Fruit fly (Drosophila melanogaster): ENCODE data around the gene CG14570.

The CG14570 gene

dm6 chr3L:21730354-21730753, at the start of gene CG14570:
Gene CG14570, minus strand, starts transcription at chr3L:21730454.
- TF ChIP-seq Hr96 (GFP tag; optimal IDR thresholded peaks at IDR 0.05) = no peak

dm6 chr3L:21773855-21774254, 43.6 kb upstream of the CG14570 start:
- TF ChIP-seq kay (GFP tag; ENCODE audit: borderline replicate concordance) = peak; percentile 32
- no peak for TF ChIP-seq CG7045 (GFP tag; optimal IDR thresholded peaks at IDR 0.05)

dm6 chr3L:21770328-21770727, 40.1 kb upstream of the CG14570 start, which contains the start of gene Syn1:
Gene Syn1, minus strand, starts transcription at chr3L:21770534.
- TF ChIP-seq ovo (GFP tag; optimal IDR thresholded peaks at IDR 0.05) (no peak), toe (GFP tag; optimal IDR thresholded peaks at IDR 0.05) (no peak), CG1620 (GFP tag; optimal IDR thresholded peaks at IDR 0.05) (no peak), cnc (optimal IDR thresholded peaks at IDR 0.05) (no peak), Crg-1 (GFP tag; optimal IDR thresholded peaks at IDR 0.05) (no peak), CG7101 (tag; optimal IDR thresholded peaks at IDR 0.05) (no peak), CG11617 (GFP tag; optimal IDR thresholded peaks at IDR 0.05) (no peak), kay (GFP tag; ENCODE audit: borderline replicate concordance) (peak; percentile 23)

- TF ChIP-seq CG5204 (GFP tag; optimal IDR thresholded peaks at IDR 0.05) (no peak), CG14711 (tag; optimal IDR thresholded peaks at IDR 0.05) (no peak), CG1620 (GFP tag; optimal IDR thresholded peaks at IDR 0.05) (no peak), Clk (GFP tag; optimal IDR thresholded peaks at IDR 0.05) (no peak), bab1 (GFP tag; optimal IDR thresholded peaks at IDR 0.05) (no peak), CG7101 (tag; optimal IDR thresholded peaks at IDR 0.05) (no peak), tj (GFP tag; optimal IDR thresholded peaks at IDR 0.05) (no peak), Crg-1 (GFP tag; optimal IDR thresholded peaks at IDR 0.05) (no peak), CG11617 (GFP tag; optimal IDR thresholded peaks at IDR 0.05) (no peak), ovo (GFP tag; optimal IDR thresholded peaks at IDR 0.05) (no peak), Hr96 (GFP tag; optimal IDR thresholded peaks at IDR 0.05) (no peak), cic (GFP tag; optimal IDR thresholded peaks at IDR 0.05) (no peak), CG12768 (GFP tag; optimal IDR thresholded peaks at IDR 0.05) (no peak), CG33017 (tag; optimal IDR thresholded peaks at IDR 0.05) (no peak), cnc (optimal IDR thresholded peaks at IDR 0.05) (no peak), toe (GFP tag; optimal IDR thresholded peaks at IDR 0.05) (no peak), CG7045 (GFP tag; optimal IDR thresholded peaks at IDR 0.05) (no peak), kay (GFP tag; ENCODE audit: borderline replicate concordance) (no peak)
Observed at dm6 chr3L:21769515-21769914, 39.3 kb upstream of the CG14570 start, which contains the start of gene CG7370. Gene CG7370, plus strand, starts transcription at chr3L:21769815.

dm6 chr3L:21765931-21766330, 35.7 kb upstream of the CG14570 start:
- no peak for TF ChIP-seq tj (GFP tag; optimal IDR thresholded peaks at IDR 0.05)
- no peak for TF ChIP-seq CG7045 (GFP tag; optimal IDR thresholded peaks at IDR 0.05)
- no peak for TF ChIP-seq CG33017 (tag; optimal IDR thresholded peaks at IDR 0.05)
- TF ChIP-seq CG5204 (GFP tag; optimal IDR thresholded peaks at IDR 0.05) = no peak
- no peak for TF ChIP-seq toe (GFP tag; optimal IDR thresholded peaks at IDR 0.05)
- no peak for TF ChIP-seq CG12768 (GFP tag; optimal IDR thresholded peaks at IDR 0.05)
- TF ChIP-seq Crg-1 (GFP tag; optimal IDR thresholded peaks at IDR 0.05) = no peak
- no peak for TF ChIP-seq CG7101 (tag; optimal IDR thresholded peaks at IDR 0.05)
- no peak for TF ChIP-seq bab1 (GFP tag; optimal IDR thresholded peaks at IDR 0.05)
- TF ChIP-seq kay (GFP tag; ENCODE audit: borderline replicate concordance) = no peak
- no peak for TF ChIP-seq Hr96 (GFP tag; optimal IDR thresholded peaks at IDR 0.05)
- TF ChIP-seq CG1620 (GFP tag; optimal IDR thresholded peaks at IDR 0.05) = no peak
- TF ChIP-seq pad (GFP tag; optimal IDR thresholded peaks at IDR 0.05) = no peak
- TF ChIP-seq Clk (GFP tag; optimal IDR thresholded peaks at IDR 0.05) = no peak
- TF ChIP-seq CG14711 (tag; optimal IDR thresholded peaks at IDR 0.05) = no peak
- TF ChIP-seq cnc (optimal IDR thresholded peaks at IDR 0.05) = no peak
- TF ChIP-seq ovo (GFP tag; optimal IDR thresholded peaks at IDR 0.05) = no peak
- no peak for TF ChIP-seq cic (GFP tag; optimal IDR thresholded peaks at IDR 0.05)

dm6 chr3L:21756857-21757256, 26.6 kb upstream of the CG14570 start, which contains the start of gene CG14564:
Gene CG14564, plus strand, starts transcription at chr3L:21757157.
- TF ChIP-seq toe (GFP tag; optimal IDR thresholded peaks at IDR 0.05) (no peak), CG14711 (tag; optimal IDR thresholded peaks at IDR 0.05) (no peak), CG7101 (tag; optimal IDR thresholded peaks at IDR 0.05) (no peak), cnc (optimal IDR thresholded peaks at IDR 0.05) (no peak), bab1 (GFP tag; optimal IDR thresholded peaks at IDR 0.05) (no peak), pad (GFP tag; optimal IDR thresholded peaks at IDR 0.05) (no peak)

dm6 chr3L:21744169-21744568, 13.9 kb upstream of the CG14570 start, which contains the start of gene CG14565:
Gene CG14565, minus strand, starts transcription at chr3L:21744269.
- no peak for TF ChIP-seq Clk (GFP tag; optimal IDR thresholded peaks at IDR 0.05)
- no peak for TF ChIP-seq Crg-1 (GFP tag; optimal IDR thresholded peaks at IDR 0.05)
- no peak for TF ChIP-seq cic (GFP tag; optimal IDR thresholded peaks at IDR 0.05)
- no peak for TF ChIP-seq Mnt (GFP tag; optimal IDR thresholded peaks at IDR 0.05)
- TF ChIP-seq CG33017 (tag; optimal IDR thresholded peaks at IDR 0.05) = no peak
- no peak for TF ChIP-seq CG11617 (GFP tag; optimal IDR thresholded peaks at IDR 0.05)
- no peak for TF ChIP-seq CG7045 (GFP tag; optimal IDR thresholded peaks at IDR 0.05)
- no peak for TF ChIP-seq tj (GFP tag; optimal IDR thresholded peaks at IDR 0.05)
- TF ChIP-seq bab1 (GFP tag; optimal IDR thresholded peaks at IDR 0.05) = no peak
- TF ChIP-seq CG1620 (GFP tag; optimal IDR thresholded peaks at IDR 0.05) = no peak
- TF ChIP-seq cnc (optimal IDR thresholded peaks at IDR 0.05) = no peak
- TF ChIP-seq CG12768 (GFP tag; optimal IDR thresholded peaks at IDR 0.05) = no peak
